In the genomic region with DNA sequence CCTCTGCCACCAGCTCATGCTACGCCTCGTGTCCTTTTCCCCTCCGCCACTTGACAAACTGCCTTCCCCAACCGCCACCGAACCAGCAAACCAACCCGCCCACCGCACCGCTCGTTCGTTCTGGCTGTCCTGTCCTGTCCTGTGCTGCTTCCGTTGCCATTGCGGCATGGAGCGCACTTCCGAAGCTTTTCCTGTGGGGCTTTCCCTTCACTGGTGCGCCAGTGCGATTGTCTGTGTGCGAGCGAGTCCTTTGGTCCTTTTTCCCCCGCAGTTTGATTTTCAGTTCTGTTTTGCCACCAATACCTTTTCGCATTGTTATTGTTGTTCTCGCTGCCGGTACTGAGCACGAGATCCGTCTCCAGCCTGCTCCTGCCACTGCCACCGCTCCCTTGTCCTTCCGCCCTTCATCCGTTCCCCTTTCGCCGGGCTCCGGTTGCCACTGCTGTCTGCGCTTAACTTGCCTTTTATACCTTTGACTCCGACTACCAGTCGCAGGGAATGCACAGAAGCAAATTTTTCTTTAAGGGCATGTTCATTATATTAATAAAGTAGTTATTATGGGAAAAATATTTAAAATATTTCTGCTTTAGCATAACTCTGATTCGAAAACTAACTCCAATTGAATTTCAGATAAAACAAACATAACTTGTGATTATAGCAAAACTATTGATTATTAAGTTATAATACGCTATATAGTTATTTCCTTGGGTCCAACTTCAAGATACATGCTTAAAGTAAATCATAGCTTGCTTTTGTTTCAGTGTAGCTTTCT, we compare ENCODE assay signal across 1 fruit fly cellular context.
TF ChIP-seq lines count a peak whose summit lies in the region.

No protein-coding gene starts in this region.

TF ChIP-seq in whole organism, embryonic, 481 proteins besides CTCF, POLR2A, EP300 and RAD21 (continued from another document and continues in another):
- TF ChIP-seq CG14860 (GFP tag; IDR thresholded peaks at IDR 0.05; lab: Robert Waterston, UW; ENCODE audit: partially characterized antibody) (no peak), CG6813 (GFP tag; optimal IDR thresholded peaks at IDR 0.05; lab: Kevin White, UChicago) (peak; percentile 46), Six4 (GFP tag; optimal IDR thresholded peaks at IDR 0.05; lab: Kevin White, UChicago) (no peak), stwl (tag; optimal IDR thresholded peaks at IDR 0.05; lab: Kevin White, UChicago) (no peak), CG10366 (GFP tag; IDR thresholded peaks at IDR 0.05; lab: Robert Waterston, UW) (peak; percentile 27; the same call in 1 of the 2 replicates), CG4328 (GFP tag; optimal IDR thresholded peaks at IDR 0.05; lab: Kevin White, UChicago) (peak; percentile 73), C15 (GFP tag; IDR thresholded peaks at IDR 0.05; lab: Robert Waterston, UW) (no peak), Meics (GFP tag; optimal IDR thresholded peaks at IDR 0.05; lab: Kevin White, UChicago) (peak; percentile 86), sc (optimal IDR thresholded peaks at IDR 0.05; lab: Kevin White, UChicago) (no peak), sc (GFP tag; optimal IDR thresholded peaks at IDR 0.05; lab: Kevin White, UChicago) (peak; percentile 21), CG12236 (GFP tag; optimal IDR thresholded peaks at IDR 0.05; lab: Kevin White, UChicago) (no peak), dan (GFP tag; IDR thresholded peaks at IDR 0.05; lab: Robert Waterston, UW) (no peak), CG18011 (GFP tag; optimal IDR thresholded peaks at IDR 0.05; lab: Kevin White, UChicago) (peak; percentile 19), CG8944 (GFP tag; optimal IDR thresholded peaks at IDR 0.05; lab: Kevin White, UChicago) (no peak), CG8281 (tag; optimal IDR thresholded peaks at IDR 0.05; lab: Kevin White, UChicago) (peak; percentile 19), CG2116 (GFP tag; optimal IDR thresholded peaks at IDR 0.05; lab: Kevin White, UChicago) (no peak), lab (GFP tag; optimal IDR thresholded peaks at IDR 0.05; lab: Kevin White, UChicago) (peak; percentile 86), Sry-β (GFP tag; optimal IDR thresholded peaks at IDR 0.05; lab: Kevin White, UChicago) (no peak), CG12104 (GFP tag; optimal IDR thresholded peaks at IDR 0.05; lab: Kevin White, UChicago) (peak; percentile 33), CG16863 (GFP tag; optimal IDR thresholded peaks at IDR 0.05; lab: Kevin White, UChicago) (no peak), Ets97D (GFP tag; optimal IDR thresholded peaks at IDR 0.05; lab: Kevin White, UChicago) (no peak), fd3F (GFP tag; optimal IDR thresholded peaks at IDR 0.05; lab: Kevin White, UChicago) (peak; percentile 47), Hr78 (GFP tag; optimal IDR thresholded peaks at IDR 0.05; lab: Kevin White, UChicago) (peak in 1 of 2 experiments; percentile 21), Stat92E (GFP tag; optimal IDR thresholded peaks at IDR 0.05; lab: Kevin White, UChicago) (no peak), ind (GFP tag; optimal IDR thresholded peaks at IDR 0.05; lab: Kevin White, UChicago) (peak; percentile 58), CG17612 (GFP tag; IDR thresholded peaks at IDR 0.05; lab: Robert Waterston, UW) (no peak), CG9609 (GFP tag; optimal IDR thresholded peaks at IDR 0.05; lab: Kevin White, UChicago) (no peak), emc (GFP tag; optimal IDR thresholded peaks at IDR 0.05; lab: Kevin White, UChicago) (no peak), ken (GFP tag; IDR thresholded peaks at IDR 0.05; lab: Robert Waterston, UW) (no peak; the same call in 2 of the 3 replicates), D (optimal IDR thresholded peaks at IDR 0.05; lab: Kevin White, UChicago) (no peak), D (GFP tag; optimal IDR thresholded peaks at IDR 0.05; lab: Kevin White, UChicago) (peak; percentile 67), Fer1 (GFP tag; optimal IDR thresholded peaks at IDR 0.05; lab: Kevin White, UChicago) (peak; percentile 89), wdn (GFP tag; IDR thresholded peaks at IDR 0.05; lab: Robert Waterston, UW) (no peak), CoRest (tag; optimal IDR thresholded peaks at IDR 0.05; lab: Kevin White, UChicago) (peak; percentile 86), Tbp (GFP tag; optimal IDR thresholded peaks at IDR 0.05; lab: Kevin White, UChicago) (no peak), CG4360 (GFP tag; IDR thresholded peaks at IDR 0.05; lab: Robert Waterston, UW) (no peak), Med (GFP tag; lab: Kevin White, UChicago) (peak; percentile 67), Dll (GFP tag; IDR thresholded peaks at IDR 0.05; lab: Robert Waterston, UW; ENCODE audit: partially characterized antibody) (no peak), PHDP (tag; optimal IDR thresholded peaks at IDR 0.05; lab: Kevin White, UChicago) (peak; percentile 79), Blimp-1 (GFP tag; optimal IDR thresholded peaks at IDR 0.05; lab: Kevin White, UChicago) (peak; percentile 60), zfh2 (GFP tag; optimal IDR thresholded peaks at IDR 0.05; lab: Kevin White, UChicago) (no peak), nau (GFP tag; optimal IDR thresholded peaks at IDR 0.05; lab: Kevin White, UChicago) (peak; percentile 54), H2.0 (GFP tag; IDR thresholded peaks at IDR 0.05; lab: Robert Waterston, UW) (peak; percentile 29; the same call in 1 of the 2 replicates), crol (GFP tag; IDR thresholded peaks at IDR 0.05; lab: Robert Waterston, UW) (peak; percentile 90), al (GFP tag; IDR thresholded peaks at IDR 0.05; lab: Robert Waterston, UW) (peak; percentile 23; the same call in 1 of the 2 replicates), hkb (optimal IDR thresholded peaks at IDR 0.05; lab: Kevin White, UChicago) (no peak), hkb (GFP tag; IDR thresholded peaks at IDR 0.05; lab: Robert Waterston, UW) (peak; percentile 68), maf-S (GFP tag; optimal IDR thresholded peaks at IDR 0.05; lab: Kevin White, UChicago) (no peak), CG30431 (GFP tag; optimal IDR thresholded peaks at IDR 0.05; lab: Kevin White, UChicago) (no peak), dmrt11E (tag; optimal IDR thresholded peaks at IDR 0.05; lab: Kevin White, UChicago) (no peak), Myb (GFP tag; optimal IDR thresholded peaks at IDR 0.05; lab: Kevin White, UChicago) (no peak), croc (GFP tag; conservative IDR thresholded peaks at IDR 0.05; lab: Robert Waterston, UW) (no peak; the same call in 2 of the 3 replicates), Oaz (GFP tag; IDR thresholded peaks at IDR 0.05; lab: Robert Waterston, UW) (no peak), CG2875 (GFP tag; optimal IDR thresholded peaks at IDR 0.05; lab: Kevin White, UChicago) (peak; percentile 34), sna (GFP tag; IDR thresholded peaks at IDR 0.05; lab: Robert Waterston, UW; ENCODE audit: partially characterized antibody) (no peak), dati (GFP tag; IDR thresholded peaks at IDR 0.05; lab: Robert Waterston, UW) (no peak), gem (tag; optimal IDR thresholded peaks at IDR 0.05; lab: Kevin White, UChicago) (peak; percentile 85), CG1233 (GFP tag; optimal IDR thresholded peaks at IDR 0.05; lab: Kevin White, UChicago) (peak; percentile 64), D19B (GFP tag; optimal IDR thresholded peaks at IDR 0.05; lab: Kevin White, UChicago) (peak; percentile 38), fru (optimal IDR thresholded peaks at IDR 0.05; lab: Kevin White, UChicago) (no peak), E2f2 (GFP tag; IDR thresholded peaks at IDR 0.05; lab: Robert Waterston, UW) (peak; percentile 25; the same call in 1 of the 2 replicates), chm (GFP tag; IDR thresholded peaks at IDR 0.05; lab: Robert Waterston, UW) (0 out of 2 replicates have a peak, but pooled peaks have one; percentile 16), CG5245 (GFP tag; optimal IDR thresholded peaks at IDR 0.05; lab: Kevin White, UChicago) (no peak), Mad (GFP tag; optimal IDR thresholded peaks at IDR 0.05; lab: Kevin White, UChicago) (no peak), dysf (GFP tag; IDR thresholded peaks at IDR 0.05; lab: Robert Waterston, UW) (peak; percentile 72; the same call in 2 of the 3 replicates), kni (GFP tag; optimal IDR thresholded peaks at IDR 0.05; lab: Kevin White, UChicago) (no peak), Dref (GFP tag; IDR thresholded peaks at IDR 0.05; lab: Robert Waterston, UW) (no peak), p53 (GFP tag; optimal IDR thresholded peaks at IDR 0.05; lab: Kevin White, UChicago) (no peak), CG8924 (tag; optimal IDR thresholded peaks at IDR 0.05; lab: Kevin White, UChicago) (peak; percentile 84), sr (GFP tag; IDR thresholded peaks at IDR 0.05; lab: Robert Waterston, UW) (no peak), pho (GFP tag; optimal IDR thresholded peaks at IDR 0.05; lab: Kevin White, UChicago) (peak; percentile 13), nerfin-2 (GFP tag; IDR thresholded peaks at IDR 0.05; lab: Robert Waterston, UW; ENCODE audit: partially characterized antibody) (no peak), CG6654 (GFP tag; optimal IDR thresholded peaks at IDR 0.05; lab: Kevin White, UChicago) (peak; percentile 23), crc (GFP tag; optimal IDR thresholded peaks at IDR 0.05; lab: Kevin White, UChicago) (no peak), CG16813 (GFP tag; IDR thresholded peaks at IDR 0.05; lab: Robert Waterston, UW; ENCODE audit: partially characterized antibody) (no peak), tap (tag; optimal IDR thresholded peaks at IDR 0.05; lab: Kevin White, UChicago) (peak; percentile 74), CG10321 (GFP tag; IDR thresholded peaks at IDR 0.05; lab: Robert Waterston, UW) (no peak), org-1 (GFP tag; optimal IDR thresholded peaks at IDR 0.05; lab: Kevin White, UChicago) (peak; percentile 74), Hey (tag; optimal IDR thresholded peaks at IDR 0.05; lab: Kevin White, UChicago) (peak; percentile 80), CG3847 (GFP tag; IDR thresholded peaks at IDR 0.05; lab: Robert Waterston, UW) (0 out of 2 replicates have a peak, but pooled peaks have one; percentile 9), rib (GFP tag; IDR thresholded peaks at IDR 0.05; lab: Robert Waterston, UW) (no peak), ssp (GFP tag; IDR thresholded peaks at IDR 0.05; lab: Robert Waterston, UW) (no peak), CG42726 (GFP tag; IDR thresholded peaks at IDR 0.05; lab: Robert Waterston, UW; ENCODE audit: partially characterized antibody) (no peak), CG2712 (tag; optimal IDR thresholded peaks at IDR 0.05; lab: Kevin White, UChicago) (peak; percentile 78), CG14667 (GFP tag; IDR thresholded peaks at IDR 0.05; lab: Robert Waterston, UW) (peak; percentile 21; the same call in 1 of the 2 replicates), knrl (GFP tag; IDR thresholded peaks at IDR 0.05; lab: Robert Waterston, UW; ENCODE audit: partially characterized antibody) (no peak; the same call in 2 of the 3 replicates), mam (GFP tag; optimal IDR thresholded peaks at IDR 0.05; lab: Kevin White, UChicago) (peak; percentile 51), Ptx1 (GFP tag; IDR thresholded peaks at IDR 0.05; lab: Robert Waterston, UW) (peak; percentile 68), sd (tag; optimal IDR thresholded peaks at IDR 0.05; lab: Kevin White, UChicago) (peak; percentile 60), aop (GFP tag; IDR thresholded peaks at IDR 0.05; lab: Robert Waterston, UW) (no peak), zf30C (GFP tag; optimal IDR thresholded peaks at IDR 0.05; lab: Kevin White, UChicago) (peak; percentile 51), her (GFP tag; optimal IDR thresholded peaks at IDR 0.05; lab: Kevin White, UChicago) (no peak), CG3838 (GFP tag; optimal IDR thresholded peaks at IDR 0.05; lab: Kevin White, UChicago) (no peak), CG4707 (GFP tag; optimal IDR thresholded peaks at IDR 0.05; lab: Kevin White, UChicago) (peak; percentile 8), ems (GFP tag; optimal IDR thresholded peaks at IDR 0.05; lab: Kevin White, UChicago) (no peak), Deaf1 (tag; optimal IDR thresholded peaks at IDR 0.05; lab: Kevin White, UChicago) (peak; percentile 54), nmo (GFP tag; optimal IDR thresholded peaks at IDR 0.05; lab: Kevin White, UChicago) (peak; percentile 67), CG2202 (tag; optimal IDR thresholded peaks at IDR 0.05; lab: Kevin White, UChicago) (no peak), D19A (tag; optimal IDR thresholded peaks at IDR 0.05; lab: Kevin White, UChicago) (peak; percentile 83), Poxn (GFP tag; IDR thresholded peaks at IDR 0.05; lab: Robert Waterston, UW) (no peak), tll (GFP tag; optimal IDR thresholded peaks at IDR 0.05; lab: Kevin White, UChicago) (no peak), fd102C (GFP tag; optimal IDR thresholded peaks at IDR 0.05; lab: Kevin White, UChicago) (no peak), sima (GFP tag; optimal IDR thresholded peaks at IDR 0.05; lab: Kevin White, UChicago) (no peak), otp (GFP tag; IDR thresholded peaks at IDR 0.05; lab: Robert Waterston, UW) (no peak), gsb-n (tag; optimal IDR thresholded peaks at IDR 0.05; lab: Kevin White, UChicago) (no peak), CG11696 (GFP tag; IDR thresholded peaks at IDR 0.05; lab: Robert Waterston, UW) (no peak), CG15601 (tag; optimal IDR thresholded peaks at IDR 0.05; lab: Kevin White, UChicago) (peak; percentile 72), CG7928 (GFP tag; optimal IDR thresholded peaks at IDR 0.05; lab: Kevin White, UChicago) (peak; percentile 27), CG9727 (GFP tag; optimal IDR thresholded peaks at IDR 0.05; lab: Kevin White, UChicago) (peak; percentile 70), CG12219 (GFP tag; optimal IDR thresholded peaks at IDR 0.05; lab: Kevin White, UChicago) (peak; percentile 54), CG17328 (GFP tag; IDR thresholded peaks at IDR 0.05; lab: Robert Waterston, UW) (no peak; the same call in 1 of the 2 replicates), cwo (GFP tag; optimal IDR thresholded peaks at IDR 0.05; lab: Kevin White, UChicago) (peak; percentile 73), CG7987 (GFP tag; optimal IDR thresholded peaks at IDR 0.05; lab: Kevin White, UChicago) (peak; percentile 10), NC2α (GFP tag; optimal IDR thresholded peaks at IDR 0.05; lab: Kevin White, UChicago) (no peak), Atf-2 (GFP tag; optimal IDR thresholded peaks at IDR 0.05; lab: Kevin White, UChicago) (no peak), CG2889 (GFP tag; IDR thresholded peaks at IDR 0.05; lab: Robert Waterston, UW) (no peak), pnt (GFP tag; optimal IDR thresholded peaks at IDR 0.05; lab: Kevin White, UChicago) (no peak), ewg (GFP tag; optimal IDR thresholded peaks at IDR 0.05; lab: Kevin White, UChicago) (peak; percentile 38), Trl (optimal IDR thresholded peaks at IDR 0.05; lab: Kevin White, UChicago) (no peak), Trl (GFP tag; optimal IDR thresholded peaks at IDR 0.05; lab: Kevin White, UChicago) (no peak), lola (GFP tag; optimal IDR thresholded peaks at IDR 0.05; lab: Kevin White, UChicago) (peak in 1 of 3 experiments; percentile 33), CG10462 (GFP tag; optimal IDR thresholded peaks at IDR 0.05; lab: Kevin White, UChicago) (no peak), Gug (GFP tag; IDR thresholded peaks at IDR 0.05; lab: Robert Waterston, UW) (0 out of 4 replicates have a peak, but pooled peaks have one; percentile 25)
